Fruit fly (Drosophila melanogaster) whole organism, embryonic: Measurements from ENCODE around the gene Wbp2.

Experiments used
- Doc2 ChIP-seq: fragments of 200-800 bp; sonication (Bioruptor generic); IDR thresholded peaks from 2 replicates; pipeline ENCODE4 v1.3.6; 2022; ENCODE audit warnings: missing biosample characterization, missing genetic modification characterization
- Dref ChIP-seq: fragments of 200-800 bp; sonication (Bioruptor generic); IDR thresholded peaks from 2 replicates; pipeline ENCODE4 v1.3.6; 2022; ENCODE audit warnings: missing biosample characterization, missing genetic modification characterization
- pb ChIP-seq: fragments of 200-800 bp; sonication (Bioruptor generic); optimal IDR thresholded peaks from 3 replicates; lab custom pipeline; 2016; ENCODE audit warnings: missing biosample characterization, missing genetic modification characterization

DNA sequence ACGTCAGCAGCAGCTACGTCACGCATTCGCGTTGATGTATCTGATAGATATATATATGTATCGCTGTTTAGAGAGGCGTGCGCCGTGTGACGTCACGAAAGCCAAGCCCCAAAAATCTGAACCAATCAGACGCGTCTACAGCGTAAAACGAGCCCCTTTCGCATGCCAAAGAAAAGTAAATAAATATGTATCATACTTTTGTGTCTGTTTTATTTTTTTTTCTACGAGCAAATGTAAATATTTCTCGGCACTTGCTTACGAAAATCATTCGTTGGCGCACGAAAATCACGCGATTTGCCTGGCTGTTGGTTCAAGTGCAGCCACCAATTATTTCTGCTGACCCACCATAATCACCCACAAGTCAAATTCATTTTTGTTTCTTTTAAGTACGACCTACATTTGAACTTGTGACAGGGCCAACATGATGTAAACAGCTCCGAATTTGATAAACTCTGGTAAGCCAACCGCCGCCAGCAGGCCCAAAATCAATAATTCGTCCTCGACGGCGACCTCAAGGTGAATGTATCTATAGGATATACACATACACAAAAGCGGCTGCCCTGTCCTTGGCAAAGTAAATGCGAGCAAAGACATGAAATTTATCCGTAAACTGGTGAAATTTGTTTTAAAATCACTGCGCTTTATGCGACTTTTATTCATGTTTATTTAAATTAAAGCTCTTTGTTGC, 15.3 kb upstream of the Wbp2 start:
- no peak for TF ChIP-seq Dref (GFP tag; lab: Robert Waterston, UW)
- TF ChIP-seq pb (GFP tag; lab: Kevin White, UChicago), result no peak
- no peak for TF ChIP-seq Doc2 (GFP tag; lab: Robert Waterston, UW)
